Fruit fly (Drosophila melanogaster): ENCODE data around the gene CG4592.

- TF ChIP-seq Sin3A (optimal IDR thresholded peaks at IDR 0.05), result no peak
- no peak for TF ChIP-seq h (optimal IDR thresholded peaks at IDR 0.05)
Observed at dm6 chr2L:9912570-9913260, 8.7 kb upstream of the CG4592 start, which contains the start of the genes Etl1 and Srp54.

All from Kc167 (cell line).